Fruit fly (Drosophila melanogaster): ENCODE measurements around the gene fabp.

Gene fabp

DNA sequence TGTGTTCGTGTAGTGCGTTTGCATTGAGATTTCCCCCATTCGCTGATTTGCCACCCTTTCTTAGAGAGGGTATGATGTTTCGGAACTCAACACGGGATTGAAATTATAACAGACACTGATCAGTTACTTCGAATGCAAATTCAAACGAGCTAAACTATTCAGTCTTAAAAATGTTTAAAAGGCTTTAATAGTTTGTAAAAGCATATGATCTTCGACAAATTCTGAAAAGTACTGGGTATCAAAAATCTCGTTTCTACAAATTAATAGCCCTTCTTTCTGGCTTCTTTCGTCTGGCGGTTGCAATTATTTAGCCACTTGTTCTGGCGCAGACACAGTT is 15.4 kb upstream of the fabp start (continued):
- TF ChIP-seq Atf6 (GFP tag; IDR thresholded peaks at IDR 0.05) (peak; percentile 30; the same call in 1 of the 2 replicates), Atf3 (GFP tag; optimal IDR thresholded peaks at IDR 0.05) (no peak), Hr51 (GFP tag; optimal IDR thresholded peaks at IDR 0.05) (peak; percentile 35 to 87), HLHmδ (GFP tag; optimal IDR thresholded peaks at IDR 0.05) (no peak), btn (GFP tag; optimal IDR thresholded peaks at IDR 0.05) (peak; percentile 65), Hsf (GFP tag; optimal IDR thresholded peaks at IDR 0.05) (peak; percentile 72), Neu2 (GFP tag; optimal IDR thresholded peaks at IDR 0.05; ENCODE audit: borderline replicate concordance) (no peak), yki (optimal IDR thresholded peaks at IDR 0.05) (no peak), nerfin-1 (tag; optimal IDR thresholded peaks at IDR 0.05) (no peak), CG3847 (GFP tag; IDR thresholded peaks at IDR 0.05) (peak; percentile 57), CG11398 (GFP tag; optimal IDR thresholded peaks at IDR 0.05) (peak; percentile 43), ap (GFP tag; IDR thresholded peaks at IDR 0.05) (peak; percentile 70), Abd-B (GFP tag; optimal IDR thresholded peaks at IDR 0.05) (peak; percentile 60), CG12071 (GFP tag; optimal IDR thresholded peaks at IDR 0.05) (no peak), Dfd (GFP tag; optimal IDR thresholded peaks at IDR 0.05) (no peak), CG15601 (tag; optimal IDR thresholded peaks at IDR 0.05) (no peak), D (optimal IDR thresholded peaks at IDR 0.05) (no peak), D (GFP tag; optimal IDR thresholded peaks at IDR 0.05) (peak; percentile 48), Rfx (GFP tag; IDR thresholded peaks at IDR 0.05) (peak; percentile 76), sd (tag; optimal IDR thresholded peaks at IDR 0.05) (no peak), tin (GFP tag; optimal IDR thresholded peaks at IDR 0.05) (peak; percentile 29), gt (GFP tag; IDR thresholded peaks at IDR 0.05) (peak; percentile 41; the same call in 1 of the 2 replicates), GATAe (GFP tag; conservative IDR thresholded peaks at IDR 0.05) (0 out of 2 replicates have a peak, but pooled peaks have one; percentile 7), CG4707 (GFP tag; optimal IDR thresholded peaks at IDR 0.05) (no peak), tio (GFP tag; optimal IDR thresholded peaks at IDR 0.05) (no peak), z (GFP tag; IDR thresholded peaks at IDR 0.05) (no peak), CG42726 (GFP tag; IDR thresholded peaks at IDR 0.05; ENCODE audit: partially characterized antibody) (no peak), CG12104 (GFP tag; optimal IDR thresholded peaks at IDR 0.05) (peak; percentile 29), HLH4C (GFP tag; IDR thresholded peaks at IDR 0.05; ENCODE audit: partially characterized antibody) (no peak), unpg (GFP tag; optimal IDR thresholded peaks at IDR 0.05) (peak; percentile 75), Dek (tag; optimal IDR thresholded peaks at IDR 0.05) (peak; percentile 47), sqz (GFP tag; optimal IDR thresholded peaks at IDR 0.05) (no peak), CG17328 (GFP tag; IDR thresholded peaks at IDR 0.05) (peak; percentile 78), ken (GFP tag; IDR thresholded peaks at IDR 0.05) (peak; percentile 74), Hr78 (GFP tag; optimal IDR thresholded peaks at IDR 0.05) (no peak), Hand (GFP tag; optimal IDR thresholded peaks at IDR 0.05) (no peak), MBD-R2 (GFP tag; IDR thresholded peaks at IDR 0.05) (0 out of 2 replicates have a peak, but pooled peaks have one; percentile 26), Dll (GFP tag; IDR thresholded peaks at IDR 0.05; ENCODE audit: partially characterized antibody) (no peak), chm (GFP tag; IDR thresholded peaks at IDR 0.05) (peak; percentile 62; the same call in 1 of the 2 replicates), Pdp1 (GFP tag; optimal IDR thresholded peaks at IDR 0.05) (peak; percentile 44 to 58), Chrac-16 (GFP tag; optimal IDR thresholded peaks at IDR 0.05) (peak; percentile 32), unc-4 (GFP tag; IDR thresholded peaks at IDR 0.05; ENCODE audit: partially characterized antibody) (no peak), CG17385 (GFP tag; optimal IDR thresholded peaks at IDR 0.05) (peak; percentile 75), CG34422 (GFP tag; IDR thresholded peaks at IDR 0.05) (peak; percentile 75; the same call in 2 of the 3 replicates), cad (GFP tag; optimal IDR thresholded peaks at IDR 0.05) (no peak), CkIIα-i1 (GFP tag; IDR thresholded peaks at IDR 0.05) (no peak), Usf (GFP tag; optimal IDR thresholded peaks at IDR 0.05) (no peak), tgo (GFP tag; IDR thresholded peaks at IDR 0.05) (peak; percentile 84), NFAT (GFP tag; IDR thresholded peaks at IDR 0.05) (no peak), PHDP (tag; optimal IDR thresholded peaks at IDR 0.05) (peak; percentile 67), sens (GFP tag) (peak; percentile 90)
